Worm (Caenorhabditis elegans): ENCODE data around the gene bgal-1.

bgal-1 gene

DNA sequence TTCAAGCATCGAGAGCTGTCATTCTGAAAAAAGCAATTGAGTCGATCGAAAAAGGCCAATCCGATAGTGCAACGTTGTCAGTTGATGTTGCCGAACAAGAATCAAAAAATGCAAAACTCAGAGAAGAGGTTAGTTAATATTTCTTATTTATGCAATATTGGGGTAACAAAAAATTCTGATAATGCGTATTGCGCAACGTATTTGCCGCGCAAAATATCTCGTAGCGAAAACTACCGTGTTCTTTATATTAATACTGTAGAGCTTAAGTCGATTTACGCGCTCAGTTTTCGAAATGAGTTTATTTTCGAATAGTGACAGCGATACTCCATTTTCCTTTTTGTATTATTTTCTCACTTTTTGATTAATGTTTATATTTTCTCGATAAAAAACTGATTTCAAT lies 19.2 kb upstream of the bgal-1 start:
- TF ChIP-seq nhr-11 (tag; optimal IDR thresholded peaks at IDR 0.05) (no peak), aly-2 (tag; optimal IDR thresholded peaks at IDR 0.05) (no peak), sma-9 (GFP tag; optimal IDR thresholded peaks at IDR 0.05) (no peak), sma-9 (tag; optimal IDR thresholded peaks at IDR 0.05) (no peak), egl-27 (tag; optimal IDR thresholded peaks at IDR 0.05) (no peak), dmd-4 (tag; optimal IDR thresholded peaks at IDR 0.05) (no peak), nhr-77 (tag; optimal IDR thresholded peaks at IDR 0.05) (no peak), ztf-4 (tag; optimal IDR thresholded peaks at IDR 0.05) (no peak), R02D3.7 (tag; optimal IDR thresholded peaks at IDR 0.05) (no peak)

- TF ChIP-seq lsy-2 (tag; optimal IDR thresholded peaks at IDR 0.05): no peak
- TF ChIP-seq ama-1 (optimal IDR thresholded peaks at IDR 0.05): no peak
Observed at ce11 chrV:11244539-11244938, 18.7 kb upstream of the bgal-1 start, which contains the start of gene mxl-1. Gene mxl-1 (plus strand): TSS chrV:11244839.

- TF ChIP-seq nhr-25 (tag; optimal IDR thresholded peaks at IDR 0.05): no peak
Observed at ce11 chrV:11241580-11241979, 15.8 kb upstream of the bgal-1 start, which contains the start of gene pgap-1. Gene pgap-1 (plus strand): TSS chrV:11241880.

- TF ChIP-seq sma-3 (GFP tag; optimal IDR thresholded peaks at IDR 0.05): peak; percentile 60
- TF ChIP-seq ceh-82 (tag; optimal IDR thresholded peaks at IDR 0.05): peak; percentile 69
- TF ChIP-seq fos-1 (tag; optimal IDR thresholded peaks at IDR 0.05): peak; percentile 2
- peak; percentile 32 for TF ChIP-seq sma-9 (GFP tag; optimal IDR thresholded peaks at IDR 0.05)
- TF ChIP-seq sma-9 (tag; optimal IDR thresholded peaks at IDR 0.05): no peak
- TF ChIP-seq gmeb-1 (tag; optimal IDR thresholded peaks at IDR 0.05): peak; percentile 69
- no peak for TF ChIP-seq ztf-1 (GFP tag; conservative IDR thresholded peaks at IDR 0.05)
- peak; percentile 59 for TF ChIP-seq F13H6.1 (tag; optimal IDR thresholded peaks at IDR 0.05)
- peak; percentile 89 for TF ChIP-seq R02D3.7 (tag; optimal IDR thresholded peaks at IDR 0.05)
- TF ChIP-seq unc-62 (GFP tag; optimal IDR thresholded peaks at IDR 0.05): no peak
- TF ChIP-seq lin-39 (tag; optimal IDR thresholded peaks at IDR 0.05): no peak
- TF ChIP-seq nhr-129 (tag; optimal IDR thresholded peaks at IDR 0.05): peak; percentile 65
- TF ChIP-seq crh-2 (tag; optimal IDR thresholded peaks at IDR 0.05): peak; percentile 66
- no peak for TF ChIP-seq ztf-11 (tag; optimal IDR thresholded peaks at IDR 0.05)
- TF ChIP-seq nhr-25 (tag; optimal IDR thresholded peaks at IDR 0.05): peak; percentile 64
- peak; percentile 57 for TF ChIP-seq C34F6.9 (tag; optimal IDR thresholded peaks at IDR 0.05)
- TF ChIP-seq lsy-2 (tag; optimal IDR thresholded peaks at IDR 0.05): peak; percentile 25 to 73
- TF ChIP-seq nhr-21 (tag; optimal IDR thresholded peaks at IDR 0.05): peak; percentile 7
- peak; percentile 62 for TF ChIP-seq lin-11 (tag; optimal IDR thresholded peaks at IDR 0.05)
- TF ChIP-seq nhr-12 (tag; optimal IDR thresholded peaks at IDR 0.05): no peak
Observed at ce11 chrV:11239187-11239725, 13.4 kb upstream of the bgal-1 start, which contains the start of the genes dvc-1 and ima-1. Gene dvc-1 (minus strand): TSS chrV:11239331. Gene ima-1 (plus strand): TSS chrV:11239675.

- TF ChIP-seq fos-1 (tag; optimal IDR thresholded peaks at IDR 0.05) (peak; percentile 64), elt-3 (tag; optimal IDR thresholded peaks at IDR 0.05) (no peak), lsy-2 (tag; optimal IDR thresholded peaks at IDR 0.05) (peak in 1 of 2 experiments; percentile 7)
Observed at ce11 chrV:11235876-11236275, 10.1 kb upstream of the bgal-1 start.

DNA sequence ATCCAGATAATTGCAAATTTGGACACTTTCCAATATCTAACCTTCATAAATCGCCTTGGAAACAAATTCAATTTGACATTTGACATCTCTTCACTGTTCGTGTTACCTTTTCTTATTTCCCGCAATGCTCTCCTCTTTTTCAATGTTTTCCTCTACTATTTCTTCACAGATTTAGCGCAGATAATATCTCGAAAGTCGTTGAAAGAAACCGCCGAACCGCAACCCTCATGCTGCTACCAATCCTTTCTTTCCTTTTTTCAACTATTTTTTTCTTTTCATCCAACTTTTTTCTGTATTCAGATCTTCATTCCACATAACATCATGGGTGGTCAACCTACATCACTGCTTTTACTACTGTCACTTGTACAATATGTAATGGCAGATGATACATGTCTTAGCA lies 8.5 kb upstream of the bgal-1 start, which contains the start of gene T19B10.5:
Gene T19B10.5 (plus strand): TSS at position 301 of the 400 bp plus-strand sequence.
- TF ChIP-seq elt-1 (tag; optimal IDR thresholded peaks at IDR 0.05) (no peak), unc-55 (GFP tag; optimal IDR thresholded peaks at IDR 0.05) (no peak), mdl-1 (tag; optimal IDR thresholded peaks at IDR 0.05) (no peak), lin-13 (GFP tag; optimal IDR thresholded peaks at IDR 0.05) (no peak), snpc-4 (tag; optimal IDR thresholded peaks at IDR 0.05) (no peak), mbf-1 (tag; optimal IDR thresholded peaks at IDR 0.05) (no peak), gmeb-1 (tag; optimal IDR thresholded peaks at IDR 0.05) (no peak), nhr-129 (tag; optimal IDR thresholded peaks at IDR 0.05) (no peak), F13H6.1 (tag; optimal IDR thresholded peaks at IDR 0.05) (no peak), ama-1 (optimal IDR thresholded peaks at IDR 0.05) (no peak), nhr-21 (tag; optimal IDR thresholded peaks at IDR 0.05) (no peak), aly-2 (tag; optimal IDR thresholded peaks at IDR 0.05) (no peak), nhr-23 (tag; optimal IDR thresholded peaks at IDR 0.05) (no peak), lin-39 (tag; optimal IDR thresholded peaks at IDR 0.05) (no peak), mab-5 (tag; optimal IDR thresholded peaks at IDR 0.05) (no peak)

All from whole organism, L2 larva.